Worm (Caenorhabditis elegans) whole organism, L4 larva: Measurements from ENCODE around the gene C30G7.2.

Experiments
- D1046.2 ChIP-seq: fragments of 200-800 bp; sonication (Bioruptor generic); IDR thresholded peaks from 2 replicates; pipeline ENCODE4 v1.3.6; 2022; ENCODE audit warnings: missing genetic modification characterization, missing compliant biosample characterization
- F26F4.8 ChIP-seq: fragments of 200-800 bp; sonication (Bioruptor generic); conservative IDR thresholded peaks from 2 replicates; pipeline ENCODE4 v1.3.6; 2022; ENCODE audit warnings: missing genetic modification characterization, missing compliant biosample characterization
- F37D6.2 ChIP-seq: sonication (generic microtip); optimal IDR thresholded peaks from 2 replicates; lab custom pipeline; 2016; ENCODE audit warnings: mild to moderate bottlenecking, missing genetic modification characterization, missing compliant biosample characterization
- F49E8.2 ChIP-seq: sonication (generic microtip); optimal IDR thresholded peaks from 2 replicates; lab custom pipeline; 2016; ENCODE audit warnings: missing compliant biosample characterization, mild to moderate bottlenecking, missing genetic modification characterization, borderline replicate concordance
- R02D3.7 ChIP-seq: fragments of 150-350 bp; sonication (generic microtip); optimal IDR thresholded peaks from 3 replicates; lab custom pipeline; 2014; ENCODE audit warnings: missing biosample characterization, missing genetic modification characterization
- T20F7.1 ChIP-seq: fragments of 200-800 bp; sonication (Bioruptor generic); optimal IDR thresholded peaks from 2 replicates; lab custom pipeline; 2018; ENCODE audit warnings: mild to moderate bottlenecking, missing genetic modification characterization, missing compliant biosample characterization
- T26A8.4 ChIP-seq: fragments of 200-800 bp; sonication (Bioruptor generic); IDR thresholded peaks from 2 replicates; pipeline ENCODE4 v1.3.6; 2022; ENCODE audit warnings: missing genetic modification characterization, missing compliant biosample characterization
- Y105C5A.15 ChIP-seq: fragments of 200-800 bp; sonication (Bioruptor generic); IDR thresholded peaks from 2 replicates; pipeline ENCODE4 v1.3.6; 2022; ENCODE audit warnings: missing genetic modification characterization, missing compliant biosample characterization
- Y5F2A.4 ChIP-seq: fragments of 200-800 bp; sonication (Bioruptor generic); optimal IDR thresholded peaks from 2 replicates; lab custom pipeline; 2018; ENCODE audit warnings: mild to moderate bottlenecking, missing genetic modification characterization, missing compliant biosample characterization
- ZK546.5 ChIP-seq, 2 experiments: sonication (generic microtip); optimal IDR thresholded peaks; 2 replicates each; lab custom pipeline; 2017; ENCODE audit warnings: missing biosample characterization in 2 of 2, missing genetic modification characterization in 2 of 2
- aha-1 ChIP-seq: fragments of 150-350 bp; peaks from one replicate; lab custom pipeline; 2014; ENCODE audit warnings: missing biosample characterization, missing genetic modification characterization
- aly-2 ChIP-seq: sonication (generic microtip); optimal IDR thresholded peaks from 2 replicates; lab custom pipeline; 2018; ENCODE audit warnings: missing biosample characterization, missing genetic modification characterization
- ama-1 ChIP-seq: fragments of 150-350 bp; optimal IDR thresholded peaks from 2 replicates; lab custom pipeline; 2014; ENCODE audit warnings: inconsistent platforms, mixed read lengths
- arid-1 ChIP-seq: fragments of 200-800 bp; sonication (Bioruptor generic); conservative IDR thresholded peaks from 2 replicates; pipeline ENCODE4 v1.3.6; 2022; ENCODE audit warnings: missing genetic modification reagents, missing genetic modification characterization, missing compliant biosample characterization
- ceh-44 ChIP-seq: fragments of 200-800 bp; sonication (Bioruptor generic); IDR thresholded peaks from 2 replicates; pipeline ENCODE4 v1.3.6; 2022; ENCODE audit warnings: missing genetic modification reagents, missing genetic modification characterization, missing compliant biosample characterization
- ces-1 ChIP-seq: fragments of 150-350 bp; sonication (generic microtip); optimal IDR thresholded peaks from 4 replicates; lab custom pipeline; 2014; ENCODE audit warnings: missing biosample characterization, missing genetic modification reagents, missing genetic modification characterization
- cey-2 ChIP-seq: sonication (generic microtip); optimal IDR thresholded peaks from 3 replicates; lab custom pipeline; 2017; ENCODE audit warnings: missing genetic modification characterization, mild to moderate bottlenecking, missing compliant biosample characterization, antibody characterized with exemption, borderline replicate concordance; ENCODE audit not compliant: insufficient read depth
- daf-19 ChIP-seq: fragments of 200-800 bp; sonication (Bioruptor generic); conservative IDR thresholded peaks from 2 replicates; pipeline ENCODE4 v1.3.6; 2022; ENCODE audit warnings: missing genetic modification characterization, missing compliant biosample characterization
- dmd-8 ChIP-seq: fragments of 200-800 bp; sonication (Bioruptor generic); IDR thresholded peaks from 2 replicates; pipeline ENCODE4 v1.3.6; 2022; ENCODE audit warnings: missing genetic modification characterization, missing compliant biosample characterization
- dmd-9 ChIP-seq: fragments of 200-800 bp; sonication (Bioruptor generic); IDR thresholded peaks from 2 replicates; pipeline ENCODE4 v1.3.6; 2022; ENCODE audit warnings: missing genetic modification reagents, missing genetic modification characterization, missing compliant biosample characterization
- egl-27 ChIP-seq: sonication (generic microtip); optimal IDR thresholded peaks from 3 replicates; lab custom pipeline; 2017; ENCODE audit warnings: missing biosample characterization, missing genetic modification reagents, missing genetic modification characterization
- egl-43 ChIP-seq: fragments of 200-800 bp; sonication (Bioruptor generic); IDR thresholded peaks from 2 replicates; pipeline ENCODE4 v1.3.6; 2022; ENCODE audit warnings: missing genetic modification reagents, missing genetic modification characterization, missing compliant biosample characterization
- fkh-10 ChIP-seq: fragments of 150-350 bp; optimal IDR thresholded peaks from 2 replicates; lab custom pipeline; 2014; ENCODE audit warnings: missing biosample characterization, missing genetic modification reagents, missing genetic modification characterization
- hlh-30 ChIP-seq: sonication (generic microtip); optimal IDR thresholded peaks from 2 replicates; lab custom pipeline; 2017; ENCODE audit warnings: antibody characterized with exemption, mild to moderate bottlenecking, missing genetic modification characterization, missing compliant biosample characterization; ENCODE audit not compliant: insufficient read depth
- lin-1 ChIP-seq: fragments of 200-800 bp; sonication (Bioruptor generic); IDR thresholded peaks from 2 replicates; pipeline ENCODE4 v1.3.6; 2022; ENCODE audit warnings: missing genetic modification reagents, missing genetic modification characterization, missing compliant biosample characterization
- lin-13 ChIP-seq: fragments of 150-350 bp; optimal IDR thresholded peaks from 2 replicates; lab custom pipeline; 2014; ENCODE audit warnings: missing biosample characterization, missing genetic modification reagents, missing genetic modification characterization
- lin-29 ChIP-seq: fragments of 200-800 bp; sonication (Bioruptor generic); IDR thresholded peaks from 2 replicates; pipeline ENCODE4 v1.3.6; 2022; ENCODE audit warnings: missing genetic modification reagents, missing genetic modification characterization, missing compliant biosample characterization
- lir-3 ChIP-seq: sonication (generic microtip); optimal IDR thresholded peaks from 2 replicates; lab custom pipeline; 2016; ENCODE audit warnings: mild to moderate bottlenecking, missing genetic modification characterization, missing compliant biosample characterization
- madf-9 ChIP-seq: fragments of 200-800 bp; sonication (Bioruptor generic); conservative IDR thresholded peaks from 2 replicates; pipeline ENCODE4 v1.3.6; 2022; ENCODE audit warnings: missing genetic modification reagents, missing genetic modification characterization, missing compliant biosample characterization
- mdl-1 ChIP-seq, 2 experiments: fragments of 150-350 bp in 1 of 2; sonication (generic microtip) in 1 of 2; optimal IDR thresholded peaks; 2 replicates each; lab custom pipeline; 2014 to 2017; ENCODE audit warnings: missing biosample characterization in 2 of 2, missing genetic modification characterization in 2 of 2
- mxl-2 ChIP-seq: fragments of 200-800 bp; sonication (Bioruptor generic); conservative IDR thresholded peaks from 2 replicates; pipeline ENCODE4 v1.3.6; 2022; ENCODE audit warnings: missing genetic modification reagents, missing genetic modification characterization, missing compliant biosample characterization
- nhr-10 ChIP-seq: fragments of 150-350 bp; optimal IDR thresholded peaks from 2 replicates; lab custom pipeline; 2014; ENCODE audit warnings: missing biosample characterization, missing genetic modification characterization
- nhr-11 ChIP-seq: fragments of 150-350 bp; optimal IDR thresholded peaks from 2 replicates; lab custom pipeline; 2014; ENCODE audit warnings: missing biosample characterization, missing genetic modification characterization
- nhr-28 ChIP-seq: fragments of 150-350 bp; optimal IDR thresholded peaks from 2 replicates; lab custom pipeline; 2014; ENCODE audit warnings: missing biosample characterization, missing genetic modification characterization
- nhr-77 ChIP-seq: fragments of 150-350 bp; optimal IDR thresholded peaks from 2 replicates; lab custom pipeline; 2014; ENCODE audit warnings: missing biosample characterization, missing genetic modification characterization
- php-3 ChIP-seq: fragments of 200-800 bp; sonication (Bioruptor generic); IDR thresholded peaks from 2 replicates; pipeline ENCODE4 v1.3.6; 2022; ENCODE audit warnings: missing genetic modification reagents, missing genetic modification characterization, missing compliant biosample characterization
- rbr-2 ChIP-seq: sonication (generic microtip); optimal IDR thresholded peaks from 2 replicates; lab custom pipeline; 2016; ENCODE audit warnings: missing genotype, missing genetic modification characterization, missing compliant biosample characterization
- sdz-12 ChIP-seq: fragments of 200-800 bp; sonication (Bioruptor generic); optimal IDR thresholded peaks from 2 replicates; lab custom pipeline; 2018; ENCODE audit warnings: mild to moderate bottlenecking, missing genetic modification characterization, missing compliant biosample characterization
- set-16 ChIP-seq: fragments of 200-800 bp; sonication (Bioruptor generic); IDR thresholded peaks from 2 replicates; pipeline ENCODE4 v1.3.6; 2022; ENCODE audit warnings: missing genetic modification reagents, missing genetic modification characterization, missing compliant biosample characterization
- skn-1 ChIP-seq: fragments of 150-350 bp; optimal IDR thresholded peaks from 2 replicates; lab custom pipeline; 2014; ENCODE audit warnings: missing biosample characterization, missing genetic modification characterization
- snpc-4 ChIP-seq: fragments of 150-350 bp; optimal IDR thresholded peaks from 2 replicates; lab custom pipeline; 2014; ENCODE audit warnings: missing biosample characterization, missing genetic modification characterization
- unc-62 ChIP-seq, 3 experiments: fragments of 150-350 bp in 1 of 3; sonication (generic microtip); optimal IDR thresholded peaks in 2 of 3; peaks in 1 of 3; 1 replicate in 1 of 3; 2 replicates in 2 of 3; lab custom pipeline; 2014 to 2017; ENCODE audit warnings: missing biosample characterization in 3 of 3, missing genetic modification characterization in 3 of 3, missing genetic modification reagents in 3 of 3, missing genotype in 1 of 3
- vab-7 ChIP-seq: fragments of 200-800 bp; sonication (Bioruptor generic); IDR thresholded peaks from 2 replicates; pipeline ENCODE4 v1.3.6; 2022; ENCODE audit warnings: missing genetic modification reagents, missing genetic modification characterization, missing compliant biosample characterization
- zfp-2 ChIP-seq: sonication (generic microtip); optimal IDR thresholded peaks from 2 replicates; lab custom pipeline; 2016; ENCODE audit warnings: mild to moderate bottlenecking, missing genetic modification characterization, missing compliant biosample characterization
- zip-2 ChIP-seq: fragments of 150-350 bp; optimal IDR thresholded peaks from 2 replicates; lab custom pipeline; 2014; ENCODE audit warnings: missing biosample characterization, missing genetic modification characterization
- ztf-11 ChIP-seq: fragments of 150-350 bp; optimal IDR thresholded peaks from 2 replicates; lab custom pipeline; 2014; ENCODE audit warnings: missing biosample characterization, missing genetic modification characterization

Gene C30G7.2

DNA sequence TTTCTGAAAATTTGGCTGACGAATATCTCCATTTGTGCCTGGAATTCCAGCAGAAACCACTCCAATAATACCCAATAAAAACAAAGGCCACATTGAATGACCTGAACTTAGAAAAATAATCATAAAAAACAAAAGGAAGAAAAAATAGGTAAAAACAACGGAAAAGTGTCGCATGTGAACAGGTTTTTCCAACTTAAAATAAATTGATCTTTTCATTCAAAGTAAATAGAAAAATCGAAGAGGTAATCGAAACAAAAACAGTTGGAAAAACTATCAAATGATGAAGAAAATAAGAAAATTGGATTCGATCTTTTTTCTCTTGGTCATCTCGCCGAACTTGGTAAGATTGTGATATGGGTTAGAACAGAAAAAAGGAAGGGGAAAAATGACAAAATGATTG, 15.2 kb upstream of the C30G7.2 start, which contains the start of gene zmp-4:
Gene zmp-4 (minus strand): TSS at position 101 of the 400 bp plus-strand sequence.
- TF ChIP-seq fkh-10 (GFP tag; lab: Kevin White, UChicago): no peak
- TF ChIP-seq lin-29 (GFP tag; lab: Robert Waterston, UW): no peak
- no peak for TF ChIP-seq cey-2
- no peak for TF ChIP-seq Y5F2A.4
- no peak for TF ChIP-seq madf-9 (GFP tag; lab: Robert Waterston, UW)
- no peak for TF ChIP-seq nhr-10 (tag; lab: Kevin White, UChicago)
- no peak for TF ChIP-seq aly-2 (tag; lab: Kevin White, UChicago)
- no peak for TF ChIP-seq lin-13 (GFP tag; lab: Kevin White, UChicago)
- TF ChIP-seq zfp-2 (tag; lab: Kevin White, UChicago): no peak
- TF ChIP-seq T26A8.4: no peak
- no peak for TF ChIP-seq ces-1 (GFP tag; lab: Kevin White, UChicago)
- TF ChIP-seq Y105C5A.15 (GFP tag; lab: Robert Waterston, UW): no peak
- no peak for TF ChIP-seq sdz-12 (GFP tag; lab: Kevin White, UChicago)

DNA sequence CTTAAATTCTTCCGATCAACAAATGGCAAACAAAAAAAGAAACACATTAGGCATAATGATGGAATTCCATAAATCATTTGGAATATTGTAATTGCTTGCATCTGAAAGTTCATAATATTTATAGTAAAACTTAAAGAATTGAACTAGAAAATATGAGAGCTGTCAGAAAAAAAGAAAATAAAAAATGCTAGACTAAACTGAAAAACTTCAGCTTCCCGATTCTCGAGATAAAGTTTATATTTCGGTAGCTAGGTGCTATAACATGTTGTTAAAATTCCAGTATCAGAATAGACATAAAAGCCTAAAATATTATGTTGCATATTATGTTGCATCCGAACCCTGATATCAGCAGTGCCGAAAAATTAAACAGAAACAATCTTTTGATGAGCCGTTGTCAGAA, 12.6 kb upstream of the C30G7.2 start, which contains the start of gene srg-54:
Gene srg-54 (minus strand): TSS at position 101 of the 400 bp plus-strand sequence.
- TF ChIP-seq nhr-77 (tag; lab: Kevin White, UChicago) (no peak), F26F4.8 (GFP tag; lab: Robert Waterston, UW) (no peak), zip-2 (no peak), ztf-11 (tag; lab: Kevin White, UChicago) (no peak), dmd-8 (GFP tag; lab: Robert Waterston, UW) (no peak), vab-7 (no peak), ZK546.5 (tag; optimal IDR thresholded peaks at IDR 0.05; lab: Kevin White, UChicago) (no peak), dmd-9 (GFP tag; lab: Robert Waterston, UW) (no peak), mdl-1 (tag; optimal IDR thresholded peaks at IDR 0.05; lab: Kevin White, UChicago) (no peak), arid-1 (GFP tag; lab: Robert Waterston, UW) (no peak), nhr-28 (tag; lab: Kevin White, UChicago) (no peak), daf-19 (GFP tag; lab: Robert Waterston, UW) (no peak), snpc-4 (tag; lab: Kevin White, UChicago) (no peak), php-3 (GFP tag; lab: Robert Waterston, UW) (no peak)
- TF ChIP-seq, all 104 proteins: peak for 0

DNA sequence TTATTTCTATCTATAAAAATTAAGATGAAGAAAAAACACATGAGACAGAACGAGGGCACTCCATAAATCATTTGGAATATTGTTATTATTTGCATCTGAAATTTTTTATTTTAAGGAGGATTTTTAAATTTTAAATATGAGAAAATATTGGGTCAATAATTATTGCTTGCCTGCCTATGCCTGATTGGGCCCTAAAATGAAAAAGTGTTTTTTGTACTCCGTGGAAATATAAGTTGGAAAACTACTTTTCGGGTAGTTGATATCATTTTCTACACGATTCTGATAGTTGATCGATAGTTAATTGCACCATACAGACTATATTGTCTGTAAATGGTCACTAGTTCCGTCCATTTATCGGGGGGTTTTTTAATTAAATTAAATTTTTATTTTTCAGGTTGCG, 8.4 kb upstream of the C30G7.2 start, which contains the start of gene srg-55:
Gene srg-55 (minus strand): TSS at position 101 of the 400 bp plus-strand sequence.
- TF ChIP-seq madf-9 (GFP tag; lab: Robert Waterston, UW): no peak

DNA sequence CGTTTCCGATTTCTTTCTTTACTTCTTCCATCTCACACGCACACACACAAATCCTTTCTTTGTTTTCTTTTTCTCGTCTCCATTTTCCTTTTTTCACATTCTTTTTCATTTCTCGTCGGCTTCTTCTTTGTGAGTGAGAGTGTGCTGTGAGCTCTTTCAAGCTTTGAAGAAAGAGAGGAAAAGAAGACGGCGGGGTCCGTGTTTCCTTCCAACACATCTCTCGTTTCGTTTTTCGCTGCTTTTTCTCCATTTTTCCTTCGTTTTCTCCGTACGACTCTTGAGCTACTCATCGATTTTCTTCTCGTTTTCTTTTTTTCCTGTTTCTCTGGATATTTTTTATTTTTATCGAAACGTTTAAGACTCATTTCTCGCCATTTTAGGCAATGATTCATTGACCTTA, 6.5 kb upstream of the C30G7.2 start:
- TF ChIP-seq daf-19 (GFP tag; lab: Robert Waterston, UW) (no peak), Y5F2A.4 (no peak), fkh-10 (GFP tag; lab: Kevin White, UChicago) (peak; percentile 79), R02D3.7 (tag; lab: Kevin White, UChicago) (no peak), set-16 (GFP tag; lab: Robert Waterston, UW) (no peak), mdl-1 (tag; optimal IDR thresholded peaks at IDR 0.05; lab: Kevin White, UChicago) (peak in 1 of 2 experiments; percentile 33), egl-27 (no peak), lir-3 (no peak), hlh-30 (tag; lab: Kevin White, UChicago) (no peak), unc-62 (GFP tag; optimal IDR thresholded peaks at IDR 0.05 in 1 of 2; lab: Kevin White, UChicago) (no peak), unc-62 (tag; optimal IDR thresholded peaks at IDR 0.05; lab: Kevin White, UChicago) (no peak), nhr-11 (peak; percentile 40), dmd-8 (GFP tag; lab: Robert Waterston, UW) (no peak), aha-1 (tag; lab: Kevin White, UChicago) (peak; percentile 76), mxl-2 (GFP tag; lab: Robert Waterston, UW) (no peak), D1046.2 (no peak), ztf-11 (tag; lab: Kevin White, UChicago) (no peak), T26A8.4 (no peak), T20F7.1 (no peak), ces-1 (GFP tag; lab: Kevin White, UChicago) (no peak), F37D6.2 (tag; lab: Kevin White, UChicago) (no peak), ceh-44 (GFP tag; lab: Robert Waterston, UW) (no peak), lin-1 (no peak), skn-1 (no peak), rbr-2 (tag; lab: Kevin White, UChicago) (peak; percentile 37), F49E8.2 (no peak), ama-1 (lab: Kevin White, UChicago) (no peak), egl-43 (GFP tag; lab: Robert Waterston, UW) (no peak)
